Worm (Caenorhabditis elegans): ENCODE results near the gene Y50E8A.1.

Y50E8A.1 gene

DNA sequence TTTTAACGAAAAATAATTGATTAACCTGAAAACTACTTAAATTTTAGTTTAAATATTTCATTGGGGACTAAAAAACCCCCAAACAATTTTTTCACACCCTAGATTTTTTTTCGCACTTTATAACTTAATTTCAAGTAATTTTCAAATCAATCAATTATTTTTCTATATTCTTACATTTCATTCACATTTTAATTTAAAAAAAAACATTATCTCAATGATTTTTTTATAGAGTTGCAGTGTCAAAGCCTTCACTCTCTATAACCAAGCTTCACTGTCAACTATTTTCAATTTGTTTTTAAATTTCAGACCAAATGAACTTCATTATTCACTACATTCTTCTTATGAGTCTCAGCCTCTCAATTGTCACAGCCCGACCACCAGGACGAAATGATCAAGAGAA, at the start of gene Y50E8A.1:
Gene Y50E8A.1, plus strand, starts transcription at position 301 of the 400 bp plus-strand sequence.
- TF ChIP-seq ztf-23 (GFP tag; IDR thresholded peaks at IDR 0.05), result no peak
- TF ChIP-seq med-1 (GFP tag; optimal IDR thresholded peaks at IDR 0.05; ENCODE audit: insufficient read depth), result no peak
- TF ChIP-seq ztf-29 (GFP tag; IDR thresholded peaks at IDR 0.05), result no peak
- TF ChIP-seq klf-2 (GFP tag; conservative IDR thresholded peaks at IDR 0.05), result no peak
- TF ChIP-seq flt-1 (GFP tag; IDR thresholded peaks at IDR 0.05), result no peak
- TF ChIP-seq cog-1 (tag; optimal IDR thresholded peaks at IDR 0.05), result no peak
- TF ChIP-seq ref-1 (GFP tag; conservative IDR thresholded peaks at IDR 0.05), result no peak
- no peak for TF ChIP-seq tab-1 (GFP tag; IDR thresholded peaks at IDR 0.05)
- TF ChIP-seq T22C8.4 (GFP tag; IDR thresholded peaks at IDR 0.05), result no peak

DNA sequence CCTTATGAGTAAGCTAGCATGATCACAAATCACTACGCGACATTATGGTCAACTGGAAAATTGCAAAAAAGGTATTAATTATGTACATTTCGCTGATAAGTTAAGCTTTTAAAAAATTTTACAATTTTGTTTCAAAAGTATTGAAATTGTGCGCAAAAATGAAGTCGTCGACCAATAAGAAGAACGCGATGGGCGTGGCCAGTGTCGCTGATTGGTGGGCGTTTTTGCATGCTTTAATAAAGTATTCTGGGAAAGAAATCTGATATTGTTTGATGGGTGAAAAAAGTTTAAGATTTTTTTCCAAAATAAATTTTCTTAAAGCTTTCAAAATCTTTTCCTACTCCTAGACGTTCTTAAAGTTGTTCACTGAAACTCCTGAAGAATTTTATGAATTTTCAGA, 48.4 kb upstream of the Y50E8A.1 start:
- TF ChIP-seq ref-1 (GFP tag; conservative IDR thresholded peaks at IDR 0.05) (no peak), flt-1 (GFP tag; IDR thresholded peaks at IDR 0.05) (no peak), tab-1 (GFP tag; IDR thresholded peaks at IDR 0.05) (no peak), T22C8.4 (GFP tag; IDR thresholded peaks at IDR 0.05) (no peak), klf-2 (GFP tag; conservative IDR thresholded peaks at IDR 0.05) (no peak), ztf-29 (GFP tag; IDR thresholded peaks at IDR 0.05) (no peak), med-1 (GFP tag; optimal IDR thresholded peaks at IDR 0.05; ENCODE audit: insufficient read depth) (no peak), ztf-23 (GFP tag; IDR thresholded peaks at IDR 0.05) (no peak), cog-1 (tag; optimal IDR thresholded peaks at IDR 0.05) (no peak)

DNA sequence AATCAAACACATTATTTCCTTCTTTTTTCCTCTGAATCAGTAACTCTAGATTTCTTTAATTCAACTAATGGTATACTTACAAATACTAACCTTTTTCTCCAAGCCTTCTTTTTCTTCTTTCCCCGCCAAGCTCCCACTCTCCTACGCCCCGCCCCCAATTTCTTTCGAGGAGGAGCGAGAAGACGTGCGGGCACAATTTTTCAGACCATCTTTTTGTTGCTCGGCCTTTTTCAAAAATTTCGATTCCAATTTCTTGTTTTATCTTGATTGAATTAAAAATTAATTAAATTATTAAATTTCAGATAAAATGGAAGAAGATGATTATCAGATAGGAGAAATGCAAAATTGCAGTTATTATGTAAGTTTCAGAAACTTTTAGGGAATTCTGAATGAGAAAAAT, 46.7 kb upstream of the Y50E8A.1 start, which contains the start of gene C47E8.3:
Gene C47E8.3, plus strand, starts transcription at position 301 of the 400 bp plus-strand sequence.
- TF ChIP-seq ztf-29 (GFP tag; IDR thresholded peaks at IDR 0.05) (no peak), ztf-23 (GFP tag; IDR thresholded peaks at IDR 0.05) (no peak), cog-1 (tag; optimal IDR thresholded peaks at IDR 0.05) (no peak)

DNA sequence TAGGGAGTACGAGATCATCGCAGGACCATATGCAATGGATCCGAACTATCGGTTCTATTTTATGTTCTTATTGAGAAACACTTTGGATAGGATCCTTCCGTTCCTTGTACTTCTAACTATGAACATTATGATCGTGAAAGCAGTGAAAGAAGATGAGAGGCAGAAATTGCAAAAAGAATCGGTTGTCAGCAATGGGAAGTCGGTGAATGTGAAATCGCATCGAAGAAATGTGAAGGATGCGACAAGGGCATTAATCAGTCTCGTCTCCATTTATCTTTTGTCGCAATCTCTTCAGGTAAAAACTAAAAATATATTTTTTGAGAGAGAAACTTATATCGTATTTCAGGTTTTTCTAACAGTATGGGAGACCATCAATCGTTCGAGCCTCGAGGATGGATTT, 43.8 kb upstream of the Y50E8A.1 start:
- TF ChIP-seq flt-1 (GFP tag; IDR thresholded peaks at IDR 0.05), result no peak
- no peak for TF ChIP-seq ztf-23 (GFP tag; IDR thresholded peaks at IDR 0.05)
- TF ChIP-seq ztf-29 (GFP tag; IDR thresholded peaks at IDR 0.05), result no peak
- no peak for TF ChIP-seq ref-1 (GFP tag; conservative IDR thresholded peaks at IDR 0.05)
- no peak for TF ChIP-seq klf-2 (GFP tag; conservative IDR thresholded peaks at IDR 0.05)
- TF ChIP-seq cog-1 (tag; optimal IDR thresholded peaks at IDR 0.05), result no peak
- TF ChIP-seq med-1 (GFP tag; optimal IDR thresholded peaks at IDR 0.05; ENCODE audit: insufficient read depth), result no peak
- no peak for TF ChIP-seq T22C8.4 (GFP tag; IDR thresholded peaks at IDR 0.05)
- TF ChIP-seq tab-1 (GFP tag; IDR thresholded peaks at IDR 0.05), result no peak

DNA sequence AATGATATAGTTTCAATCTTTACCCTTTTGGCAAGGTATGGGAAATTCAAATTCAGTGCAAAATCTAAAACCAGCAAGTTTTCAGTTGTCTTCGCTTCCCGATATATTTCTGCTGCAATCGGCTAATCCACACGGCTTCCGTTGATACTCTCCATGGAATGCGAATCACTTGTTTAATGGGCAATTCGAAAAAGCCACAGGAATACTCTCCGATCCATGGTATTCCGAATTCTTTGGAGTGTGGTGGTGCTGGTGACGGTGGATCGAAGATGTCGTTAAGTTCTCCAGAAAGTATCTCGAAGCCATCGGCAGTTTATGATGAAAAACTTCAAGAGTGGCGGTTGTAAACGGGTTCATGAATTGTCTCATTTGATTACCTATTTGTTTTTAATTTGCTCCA, 43.4 kb upstream of the Y50E8A.1 start:
- TF ChIP-seq tab-1 (GFP tag; IDR thresholded peaks at IDR 0.05) (no peak), cog-1 (tag; optimal IDR thresholded peaks at IDR 0.05) (no peak), ztf-23 (GFP tag; IDR thresholded peaks at IDR 0.05) (no peak), T22C8.4 (GFP tag; IDR thresholded peaks at IDR 0.05) (no peak), med-1 (GFP tag; optimal IDR thresholded peaks at IDR 0.05; ENCODE audit: insufficient read depth) (no peak), klf-2 (GFP tag; conservative IDR thresholded peaks at IDR 0.05) (no peak), flt-1 (GFP tag; IDR thresholded peaks at IDR 0.05) (no peak), ztf-29 (GFP tag; IDR thresholded peaks at IDR 0.05) (no peak), ref-1 (GFP tag; conservative IDR thresholded peaks at IDR 0.05) (no peak)

DNA sequence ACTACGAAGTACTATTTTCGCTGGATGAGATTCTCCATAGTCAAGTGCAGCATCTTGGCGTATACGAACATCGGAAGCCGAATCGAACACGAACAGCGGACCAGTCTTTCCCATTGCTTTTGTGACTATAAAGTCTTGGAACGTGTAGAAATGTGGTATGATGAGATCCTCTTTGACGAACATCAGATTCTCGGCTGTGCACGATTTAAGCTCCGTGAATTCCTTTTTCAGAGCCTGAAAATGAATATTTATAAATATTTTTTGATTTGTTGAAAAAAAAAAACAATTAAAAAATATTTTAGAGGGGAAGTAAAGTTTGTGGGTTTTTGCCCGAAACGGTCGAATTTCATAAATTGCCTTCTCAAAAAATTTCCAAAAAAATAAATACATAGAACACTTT, 42.8 kb upstream of the Y50E8A.1 start:
- TF ChIP-seq tab-1 (GFP tag; IDR thresholded peaks at IDR 0.05) (no peak), klf-2 (GFP tag; conservative IDR thresholded peaks at IDR 0.05) (no peak), ztf-29 (GFP tag; IDR thresholded peaks at IDR 0.05) (no peak), cog-1 (tag; optimal IDR thresholded peaks at IDR 0.05) (no peak), T22C8.4 (GFP tag; IDR thresholded peaks at IDR 0.05) (no peak), med-1 (GFP tag; optimal IDR thresholded peaks at IDR 0.05; ENCODE audit: insufficient read depth) (no peak), flt-1 (GFP tag; IDR thresholded peaks at IDR 0.05) (no peak), ztf-23 (GFP tag; IDR thresholded peaks at IDR 0.05) (no peak), ref-1 (GFP tag; conservative IDR thresholded peaks at IDR 0.05) (no peak)

DNA sequence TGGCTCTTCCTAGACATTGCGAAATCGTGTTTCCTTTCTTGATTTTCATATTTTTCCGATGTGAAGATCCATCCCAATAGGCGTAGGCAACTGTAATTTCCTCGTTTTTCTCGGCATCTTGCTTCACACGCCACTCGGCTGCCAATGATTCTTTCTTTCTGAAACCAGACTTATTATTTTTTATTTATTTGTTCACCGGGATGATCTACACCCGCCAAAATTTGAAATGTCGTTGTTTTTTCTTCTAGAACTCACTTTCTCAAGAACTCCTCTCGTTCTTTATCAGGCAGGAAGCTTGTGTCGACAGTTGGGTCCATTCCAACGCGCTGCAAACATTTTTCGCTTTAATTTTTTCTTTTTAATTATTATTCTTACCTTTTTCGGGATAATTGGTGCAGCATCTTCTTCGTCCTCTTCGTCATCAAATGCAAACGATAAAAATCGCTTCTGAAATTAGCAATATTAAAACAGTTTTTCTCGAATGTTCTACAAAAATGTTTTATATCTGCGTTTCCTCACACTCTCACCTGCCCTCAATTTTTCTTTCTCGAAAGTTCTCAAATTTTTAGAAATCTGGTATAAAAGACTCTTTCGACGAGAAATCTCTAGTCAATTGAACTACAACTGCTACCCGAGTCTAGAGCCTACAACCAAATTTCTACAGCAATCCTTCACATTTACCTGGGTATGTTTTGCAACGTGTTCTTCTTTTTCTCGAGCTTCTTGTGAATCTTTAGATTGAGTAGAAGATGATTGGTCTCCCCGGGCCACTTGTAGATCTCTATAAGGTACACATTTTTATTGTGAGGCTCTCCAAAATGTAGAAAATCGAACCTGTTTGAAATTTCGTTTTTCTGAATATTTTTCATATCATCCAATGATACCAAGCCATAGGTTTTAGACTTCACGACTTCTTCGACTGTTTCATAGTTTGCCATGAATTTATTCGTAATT, 42.1 kb upstream of the Y50E8A.1 start, which contains the start of gene hsp-90:
Gene hsp-90, plus strand, starts transcription at position 560 of the 954 bp plus-strand sequence.
- TF ChIP-seq T22C8.4 (GFP tag; IDR thresholded peaks at IDR 0.05) (no peak), flt-1 (GFP tag; IDR thresholded peaks at IDR 0.05) (no peak), ref-1 (GFP tag; conservative IDR thresholded peaks at IDR 0.05) (no peak), med-1 (GFP tag; optimal IDR thresholded peaks at IDR 0.05; ENCODE audit: insufficient read depth) (no peak), ztf-23 (GFP tag; IDR thresholded peaks at IDR 0.05) (no peak), tab-1 (GFP tag; IDR thresholded peaks at IDR 0.05) (no peak), ztf-29 (GFP tag; IDR thresholded peaks at IDR 0.05) (no peak), klf-2 (GFP tag; conservative IDR thresholded peaks at IDR 0.05) (no peak), cog-1 (tag; optimal IDR thresholded peaks at IDR 0.05) (no peak)

DNA sequence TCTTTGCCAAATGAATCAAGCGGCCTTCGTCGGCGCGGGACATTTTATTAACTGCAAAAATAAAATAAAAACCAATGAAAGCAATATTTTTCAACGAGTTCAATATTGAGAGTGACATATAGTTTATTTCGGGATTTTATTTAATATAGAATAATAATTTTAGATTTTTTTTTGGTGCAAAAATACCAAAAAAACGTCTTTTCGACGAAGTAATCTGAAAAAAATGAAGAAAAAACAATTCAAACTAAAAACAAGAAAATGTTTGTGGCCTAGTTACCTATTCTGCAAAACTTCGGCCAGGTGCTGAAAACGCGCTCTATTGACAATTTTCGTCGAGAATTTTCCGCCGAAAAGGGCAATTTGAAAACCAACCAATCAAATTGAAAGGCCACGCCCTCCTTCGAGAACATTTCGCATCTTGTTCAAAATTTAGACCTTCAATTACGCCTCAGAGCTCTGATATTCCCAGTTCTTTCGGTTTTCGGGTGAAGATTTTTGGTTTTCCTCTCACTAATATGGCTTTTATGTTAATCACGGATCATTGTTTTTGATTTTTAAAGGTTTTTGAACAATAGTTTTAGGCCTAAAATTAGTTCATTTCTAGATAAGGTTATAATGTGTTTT, 41.1 kb upstream of the Y50E8A.1 start, which contains the start of gene C47E8.4:
Gene C47E8.4, minus strand, starts transcription at position 51 of the 624 bp plus-strand sequence.
- TF ChIP-seq cog-1 (tag; optimal IDR thresholded peaks at IDR 0.05), result peak; percentile 90
- TF ChIP-seq tab-1 (GFP tag; IDR thresholded peaks at IDR 0.05), result no peak
- 0 out of 2 replicates have a peak, but pooled peaks have one; percentile 50 for TF ChIP-seq T22C8.4 (GFP tag; IDR thresholded peaks at IDR 0.05)
- TF ChIP-seq ztf-29 (GFP tag; IDR thresholded peaks at IDR 0.05), result no peak
- TF ChIP-seq ref-1 (GFP tag; conservative IDR thresholded peaks at IDR 0.05), result no peak
- TF ChIP-seq ztf-23 (GFP tag; IDR thresholded peaks at IDR 0.05), result peak; percentile 88
- peak; percentile 69 for TF ChIP-seq flt-1 (GFP tag; IDR thresholded peaks at IDR 0.05)
- TF ChIP-seq med-1 (GFP tag; optimal IDR thresholded peaks at IDR 0.05; ENCODE audit: insufficient read depth), result no peak
- TF ChIP-seq klf-2 (GFP tag; conservative IDR thresholded peaks at IDR 0.05), result no peak

Data from whole organism, midembryonic.